Fruit fly (Drosophila melanogaster): ENCODE measurements around the gene stas.

dm6 chrX:17658207-17659118 is 30.8 kb upstream of the stas start:
- peak in 1 of 2 experiments; percentile 5 for TF ChIP-seq CTCF (optimal IDR thresholded peaks at IDR 0.05)
- no peak for TF ChIP-seq CG8478 (optimal IDR thresholded peaks at IDR 0.05)
